Fruit fly (Drosophila melanogaster) whole organism, embryonic: ENCODE measurements around the gene nAChRbeta1.

Source experiments
- Adf1 ChIP-seq: fragments of 200-800 bp; sonication (Bioruptor generic); IDR thresholded peaks from 2 replicates; pipeline ENCODE4 v1.3.6; 2022; ENCODE audit warnings: missing biosample characterization, missing genetic modification characterization
- Aef1 ChIP-seq: fragments of 200-800 bp; sonication (Bioruptor generic); IDR thresholded peaks from 3 replicates; pipeline ENCODE4 v1.3.6; 2022; ENCODE audit warnings: missing biosample characterization, missing genetic modification characterization
- Antp ChIP-seq: fragments of 200-800 bp; sonication (Bioruptor generic); optimal IDR thresholded peaks from 3 replicates; lab custom pipeline; 2016; ENCODE audit warnings: missing biosample characterization, missing genetic modification characterization
- CG10267 ChIP-seq: fragments of 200-800 bp; sonication (Bioruptor generic); optimal IDR thresholded peaks from 2 replicates; lab custom pipeline; 2018; ENCODE audit warnings: missing biosample characterization, mild to moderate bottlenecking, missing genetic modification characterization, moderate library complexity
- CG10565 ChIP-seq: fragments of 200-800 bp; sonication (Bioruptor generic); optimal IDR thresholded peaks from 3 replicates; lab custom pipeline; 2016; ENCODE audit warnings: missing biosample characterization, mild to moderate bottlenecking, missing genetic modification characterization
- CG11696 ChIP-seq: fragments of 200-800 bp; sonication (Bioruptor generic); IDR thresholded peaks from 2 replicates; pipeline ENCODE4 v1.3.6; 2022; ENCODE audit warnings: missing biosample characterization, missing genetic modification characterization
- CG12236 ChIP-seq: fragments of 200-800 bp; sonication (Bioruptor generic); optimal IDR thresholded peaks from 2 replicates; lab custom pipeline; 2016; ENCODE audit warnings: missing biosample characterization, missing genetic modification characterization
- CG15073 ChIP-seq: fragments of 200-800 bp; sonication (Bioruptor generic); optimal IDR thresholded peaks from 2 replicates; lab custom pipeline; 2016; ENCODE audit warnings: missing biosample characterization, missing genetic modification characterization
- CG15269 ChIP-seq: fragments of 200-800 bp; sonication (Bioruptor generic); optimal IDR thresholded peaks from 2 replicates; lab custom pipeline; 2018; ENCODE audit warnings: missing biosample characterization, mild to moderate bottlenecking, missing genetic modification characterization, moderate library complexity
- CG1602 ChIP-seq: fragments of 200-800 bp; sonication (Bioruptor generic); optimal IDR thresholded peaks from 3 replicates; lab custom pipeline; 2016; ENCODE audit warnings: missing biosample characterization, missing genetic modification characterization
- CG17912 ChIP-seq: fragments of 200-800 bp; sonication (Bioruptor generic); optimal IDR thresholded peaks from 2 replicates; lab custom pipeline; 2018; ENCODE audit warnings: missing biosample characterization, mild to moderate bottlenecking, missing genetic modification characterization
- CG2678 ChIP-seq: fragments of 200-800 bp; sonication (Bioruptor generic); optimal IDR thresholded peaks from 3 replicates; lab custom pipeline; 2019; ENCODE audit warnings: missing biosample characterization, mild to moderate bottlenecking, missing genetic modification characterization, moderate library complexity
- CG2712 ChIP-seq: fragments of 200-800 bp; optimal IDR thresholded peaks from 3 replicates; lab custom pipeline; 2019; ENCODE audit warnings: missing biosample characterization, mild to moderate bottlenecking, missing genetic modification characterization, moderate library complexity
- CG2889 ChIP-seq: fragments of 200-800 bp; sonication (Bioruptor generic); IDR thresholded peaks from 3 replicates; pipeline ENCODE4 v1.3.6; 2022; ENCODE audit warnings: missing biosample characterization, missing genetic modification characterization
- CG30403 ChIP-seq: fragments of 200-800 bp; sonication (Bioruptor generic); optimal IDR thresholded peaks from 3 replicates; lab custom pipeline; 2016; ENCODE audit warnings: missing biosample characterization, missing genetic modification characterization
- CG3163 ChIP-seq: fragments of 200-800 bp; sonication (Bioruptor generic); optimal IDR thresholded peaks from 3 replicates; lab custom pipeline; 2016; ENCODE audit warnings: missing biosample characterization, missing genetic modification characterization
- CG32767 ChIP-seq: fragments of 200-800 bp; sonication (Bioruptor generic); IDR thresholded peaks from 2 replicates; pipeline ENCODE4 v1.3.6; 2022; ENCODE audit warnings: missing biosample characterization, missing genetic modification characterization
- CG34422 ChIP-seq: fragments of 200-800 bp; sonication (Bioruptor generic); IDR thresholded peaks from 3 replicates; pipeline ENCODE4 v1.3.6; 2022; ENCODE audit warnings: missing biosample characterization, missing genetic modification characterization
- CG4282 ChIP-seq: fragments of 200-800 bp; sonication (Bioruptor generic); optimal IDR thresholded peaks from 2 replicates; lab custom pipeline; 2016; ENCODE audit warnings: missing biosample characterization, missing genetic modification characterization
- CG4360 ChIP-seq: fragments of 200-800 bp; sonication (Bioruptor generic); IDR thresholded peaks from 2 replicates; pipeline ENCODE4 v1.3.6; 2022; ENCODE audit warnings: missing biosample characterization, missing genetic modification characterization
- CG6813 ChIP-seq: fragments of 200-800 bp; sonication (Bioruptor generic); optimal IDR thresholded peaks from 2 replicates; lab custom pipeline; 2017; ENCODE audit warnings: missing biosample characterization, missing genetic modification characterization, mild to moderate bottlenecking, moderate library complexity, missing genetic modification reagents
- CG8290 ChIP-seq, 3 experiments: fragments of 200-800 bp; sonication (Bioruptor generic); optimal IDR thresholded peaks; 2 replicates each; lab custom pipeline; 2016 to 2019; ENCODE audit warnings: missing biosample characterization in 3 of 3, missing genetic modification characterization in 3 of 3, mild to moderate bottlenecking in 2 of 3, moderate library complexity in 1 of 3
- CHES-1-like ChIP-seq: fragments of 200-800 bp; sonication (Bioruptor generic); optimal IDR thresholded peaks from 2 replicates; lab custom pipeline; 2016; ENCODE audit warnings: missing biosample characterization, missing genetic modification characterization
- Camta ChIP-seq: fragments of 200-800 bp; sonication (Bioruptor generic); optimal IDR thresholded peaks from 2 replicates; lab custom pipeline; 2016; ENCODE audit warnings: missing biosample characterization, missing genetic modification characterization
- CkIIα-i1 ChIP-seq: fragments of 200-800 bp; sonication (Bioruptor generic); IDR thresholded peaks from 2 replicates; pipeline ENCODE4 v1.3.6; 2022; ENCODE audit warnings: missing biosample characterization, missing genetic modification characterization
- Dad ChIP-seq: fragments of 200-800 bp; sonication (Bioruptor generic); optimal IDR thresholded peaks from 3 replicates; lab custom pipeline; 2016; ENCODE audit warnings: missing biosample characterization, missing genetic modification characterization
- Dek ChIP-seq: fragments of 200-800 bp; sonication (Bioruptor generic); optimal IDR thresholded peaks from 3 replicates; lab custom pipeline; 2019; ENCODE audit warnings: missing biosample characterization, mild to moderate bottlenecking, missing genetic modification characterization, moderate library complexity
- Dref ChIP-seq: fragments of 200-800 bp; sonication (Bioruptor generic); IDR thresholded peaks from 2 replicates; pipeline ENCODE4 v1.3.6; 2022; ENCODE audit warnings: missing biosample characterization, missing genetic modification characterization
- Hsf ChIP-seq: fragments of 200-800 bp; sonication (Bioruptor generic); optimal IDR thresholded peaks from 3 replicates; lab custom pipeline; 2016; ENCODE audit warnings: missing biosample characterization, missing genetic modification characterization
- Lpt ChIP-seq: fragments of >200 bp; optimal IDR thresholded peaks from 2 replicates; lab custom pipeline; 2018; ENCODE audit warnings: missing biosample characterization, missing genetic modification characterization
- Mad ChIP-seq: fragments of 200-800 bp; sonication (Bioruptor generic); optimal IDR thresholded peaks from 2 replicates; lab custom pipeline; 2016; ENCODE audit warnings: missing biosample characterization, missing genetic modification characterization
- Meics ChIP-seq: fragments of 200-800 bp; sonication (Bioruptor generic); optimal IDR thresholded peaks from 2 replicates; lab custom pipeline; 2017; ENCODE audit warnings: missing biosample characterization, mild to moderate bottlenecking, missing genetic modification characterization
- Sry-δ ChIP-seq: fragments of 200-800 bp; sonication (Bioruptor generic); optimal IDR thresholded peaks from 2 replicates; lab custom pipeline; 2016; ENCODE audit warnings: missing biosample characterization, missing genetic modification characterization
- ab ChIP-seq: fragments of 200-800 bp; sonication (Bioruptor generic); optimal IDR thresholded peaks from 2 replicates; lab custom pipeline; 2016; ENCODE audit warnings: missing biosample characterization, missing genetic modification characterization
- az2 ChIP-seq: fragments of 200-800 bp; sonication (Bioruptor generic); optimal IDR thresholded peaks from 3 replicates; lab custom pipeline; 2016; ENCODE audit warnings: missing biosample characterization, missing genetic modification characterization
- bsh ChIP-seq, 2 experiments: fragments of 200-800 bp; sonication (Bioruptor generic); optimal IDR thresholded peaks; 2 replicates each; lab custom pipeline; 2017 to 2018; ENCODE audit warnings: mild to moderate bottlenecking in 2 of 2, missing biosample characterization in 2 of 2, missing genetic modification characterization in 2 of 2, moderate library complexity in 1 of 2
- ci ChIP-seq: fragments of 200-800 bp; sonication (Bioruptor generic); IDR thresholded peaks from 3 replicates; pipeline ENCODE4 v1.3.6; 2022; ENCODE audit warnings: missing biosample characterization, missing genetic modification characterization
- dm ChIP-seq: fragments of 200-800 bp; sonication (Bioruptor generic); optimal IDR thresholded peaks from 3 replicates; lab custom pipeline; 2016; ENCODE audit warnings: missing biosample characterization, missing genetic modification characterization
- dpn ChIP-seq, 2 experiments: fragments of 200-800 bp; sonication (Bioruptor generic); optimal IDR thresholded peaks; 3 replicates each; lab custom pipeline; 2016; ENCODE audit warnings: missing biosample characterization in 2 of 2, missing genetic modification characterization in 2 of 2
- ewg ChIP-seq: fragments of 200-800 bp; sonication (Bioruptor generic); optimal IDR thresholded peaks from 3 replicates; lab custom pipeline; 2017; ENCODE audit warnings: mild to moderate bottlenecking, missing biosample characterization, missing genetic modification reagents, missing genetic modification characterization
- gce ChIP-seq: fragments of 200-800 bp; sonication (Bioruptor generic); IDR thresholded peaks from 3 replicates; pipeline ENCODE4 v1.3.6; 2022; ENCODE audit warnings: missing biosample characterization, missing genetic modification characterization
- grau ChIP-seq: fragments of 200-800 bp; optimal IDR thresholded peaks from 3 replicates; lab custom pipeline; 2019; ENCODE audit warnings: missing biosample characterization, mild to moderate bottlenecking, missing genetic modification characterization, moderate library complexity
- grn ChIP-seq: fragments of 200-800 bp; sonication (Bioruptor generic); optimal IDR thresholded peaks from 3 replicates; lab custom pipeline; 2017; ENCODE audit warnings: missing biosample characterization, missing genetic modification characterization
- kay ChIP-seq: fragments of 200-800 bp; sonication (Bioruptor generic); optimal IDR thresholded peaks from 2 replicates; lab custom pipeline; 2016; ENCODE audit warnings: missing biosample characterization, missing genetic modification characterization
- lov ChIP-seq, 2 experiments: fragments of 200-800 bp in 1 of 2; fragments of >200 bp in 1 of 2; sonication (Bioruptor generic) in 1 of 2; IDR thresholded peaks in 1 of 2; optimal IDR thresholded peaks in 1 of 2; 2 replicates in 1 of 2; 3 replicates in 1 of 2; pipeline versions ENCODE4 v1.3.6 to Lab custom; 2017 to 2022; ENCODE audit warnings: missing biosample characterization in 1 of 2, missing genetic modification characterization in 1 of 2
- nau ChIP-seq: fragments of 200-800 bp; sonication (Bioruptor generic); optimal IDR thresholded peaks from 3 replicates; lab custom pipeline; 2017; ENCODE audit warnings: missing biosample characterization, mild to moderate bottlenecking, missing genetic modification characterization, missing genetic modification reagents
- pum ChIP-seq: fragments of 200-800 bp; sonication (Bioruptor generic); optimal IDR thresholded peaks from 2 replicates; lab custom pipeline; 2016; ENCODE audit warnings: missing biosample characterization, missing genetic modification characterization
- sima ChIP-seq: fragments of 200-800 bp; sonication (Bioruptor generic); optimal IDR thresholded peaks from 2 replicates; lab custom pipeline; 2016; ENCODE audit warnings: missing biosample characterization, missing genetic modification characterization
- sna ChIP-seq: fragments of 200-800 bp; sonication (Bioruptor generic); IDR thresholded peaks from 2 replicates; pipeline ENCODE4 v1.3.6; 2022; ENCODE audit warnings: missing biosample characterization, missing genetic modification characterization; ENCODE audit not compliant: partially characterized antibody
- trh ChIP-seq: fragments of 200-800 bp; sonication (Bioruptor generic); optimal IDR thresholded peaks from 2 replicates; lab custom pipeline; 2016; ENCODE audit warnings: missing biosample characterization, missing genetic modification characterization
- zen2 ChIP-seq: fragments of 200-800 bp; sonication (Bioruptor generic); IDR thresholded peaks from 3 replicates; pipeline ENCODE4 v1.3.6; 2022; ENCODE audit warnings: missing biosample characterization, missing genetic modification characterization; ENCODE audit not compliant: partially characterized antibody

The nAChRbeta1 gene

dm6 chr3L:4412974-4413373 is 16.2 kb upstream of the nAChRbeta1 start (continued):
- TF ChIP-seq Antp (GFP tag; lab: Kevin White, UChicago) (peak; percentile 22), pum (GFP tag; lab: Kevin White, UChicago) (no peak), Mad (GFP tag; lab: Kevin White, UChicago) (peak; percentile 10), grn (GFP tag; lab: Kevin White, UChicago) (no peak), CG1602 (GFP tag; lab: Kevin White, UChicago) (no peak), Camta (GFP tag; lab: Kevin White, UChicago) (peak; percentile 23), CG10565 (GFP tag; lab: Kevin White, UChicago) (no peak), Aef1 (GFP tag; lab: Robert Waterston, UW) (peak; percentile 72), Lpt (no peak), Dad (GFP tag; lab: Kevin White, UChicago) (peak; percentile 19), ci (peak; percentile 80), CG2712 (no peak), sna (no peak), grau (tag; lab: Kevin White, UChicago) (peak; percentile 36), zen2 (GFP tag; lab: Robert Waterston, UW) (no peak), CG4282 (GFP tag; lab: Kevin White, UChicago) (no peak), CHES-1-like (GFP tag; lab: Kevin White, UChicago) (no peak), Sry-δ (GFP tag; lab: Kevin White, UChicago) (no peak), CG15073 (GFP tag; lab: Kevin White, UChicago) (no peak), bsh (GFP tag; optimal IDR thresholded peaks at IDR 0.05; lab: Kevin White, UChicago) (peak in 1 of 2 experiments; percentile 42), CG15269 (tag; lab: Kevin White, UChicago) (peak; percentile 40), trh (GFP tag; lab: Kevin White, UChicago) (no peak), Hsf (GFP tag; lab: Kevin White, UChicago) (peak; percentile 18), sima (GFP tag; lab: Kevin White, UChicago) (peak; percentile 26), CG2678 (tag; lab: Kevin White, UChicago) (peak; percentile 39), Adf1 (no peak), ewg (GFP tag; lab: Kevin White, UChicago) (no peak), Meics (GFP tag; lab: Kevin White, UChicago) (peak; percentile 43), CkIIα-i1 (GFP tag; lab: Robert Waterston, UW) (no peak), CG11696 (GFP tag; lab: Robert Waterston, UW) (peak; percentile 35; the same call in 1 of the 2 replicates), CG32767 (GFP tag; lab: Robert Waterston, UW) (peak; percentile 34; the same call in 1 of the 2 replicates), gce (GFP tag; lab: Robert Waterston, UW) (peak; percentile 39; the same call in 1 of the 3 replicates), CG17912 (GFP tag; lab: Kevin White, UChicago) (no peak), Dref (GFP tag; lab: Robert Waterston, UW) (no peak), dm (GFP tag; lab: Kevin White, UChicago) (no peak), Dek (no peak), CG12236 (no peak), az2 (GFP tag; lab: Kevin White, UChicago) (peak; percentile 25), kay (GFP tag; lab: Kevin White, UChicago) (no peak), lov (optimal IDR thresholded peaks at IDR 0.05; lab: Kevin White, UChicago) (no peak), lov (GFP tag; IDR thresholded peaks at IDR 0.05; lab: Robert Waterston, UW) (no peak), CG10267 (tag; lab: Kevin White, UChicago) (no peak), dpn (GFP tag; optimal IDR thresholded peaks at IDR 0.05; lab: Kevin White, UChicago) (peak; percentile 30 to 65), CG30403 (peak; percentile 53), nau (GFP tag; lab: Kevin White, UChicago) (peak; percentile 27), CG8290 (GFP tag; optimal IDR thresholded peaks at IDR 0.05; lab: Kevin White, UChicago) (no peak), CG8290 (tag; optimal IDR thresholded peaks at IDR 0.05; lab: Kevin White, UChicago) (peak in 1 of 2 experiments; percentile 63), ab (GFP tag; lab: Kevin White, UChicago) (no peak), CG4360 (GFP tag; lab: Robert Waterston, UW) (no peak), CG6813 (GFP tag; lab: Kevin White, UChicago) (no peak), CG34422 (GFP tag; lab: Robert Waterston, UW) (peak; percentile 78; the same call in 2 of the 3 replicates), CG3163 (no peak), CG2889 (GFP tag; lab: Robert Waterston, UW) (0 out of 3 replicates have a peak, but pooled peaks have one; percentile 37)
